Worm (Caenorhabditis elegans): ENCODE results near the gene pha-4.

Gene pha-4

DNA sequence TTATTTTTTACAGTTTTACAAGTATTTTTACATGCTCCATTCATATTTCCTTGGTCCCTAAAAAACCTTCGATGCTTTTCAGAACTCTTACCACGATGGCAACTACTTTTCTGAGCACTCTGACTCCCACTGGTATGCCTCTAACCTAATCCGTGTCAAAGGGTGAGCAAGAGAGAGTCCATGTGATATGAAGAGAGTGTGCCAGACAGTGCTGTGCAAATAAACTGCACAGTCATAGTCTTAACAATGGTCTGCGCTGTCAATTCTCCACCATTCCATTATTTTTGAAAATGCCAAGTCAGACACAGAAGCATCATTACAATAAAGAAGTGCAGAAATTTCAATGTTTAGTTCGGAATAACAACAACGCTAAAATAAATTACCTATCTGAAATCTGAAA, 7.6 kb upstream of the pha-4 start:
- TF ChIP-seq zag-1 (tag; optimal IDR thresholded peaks at IDR 0.05) (no peak), ztf-11 (tag; optimal IDR thresholded peaks at IDR 0.05) (no peak), F13H6.1 (tag; optimal IDR thresholded peaks at IDR 0.05) (peak; percentile 26), nhr-77 (tag; optimal IDR thresholded peaks at IDR 0.05) (no peak), nhr-12 (tag; optimal IDR thresholded peaks at IDR 0.05) (no peak)

DNA sequence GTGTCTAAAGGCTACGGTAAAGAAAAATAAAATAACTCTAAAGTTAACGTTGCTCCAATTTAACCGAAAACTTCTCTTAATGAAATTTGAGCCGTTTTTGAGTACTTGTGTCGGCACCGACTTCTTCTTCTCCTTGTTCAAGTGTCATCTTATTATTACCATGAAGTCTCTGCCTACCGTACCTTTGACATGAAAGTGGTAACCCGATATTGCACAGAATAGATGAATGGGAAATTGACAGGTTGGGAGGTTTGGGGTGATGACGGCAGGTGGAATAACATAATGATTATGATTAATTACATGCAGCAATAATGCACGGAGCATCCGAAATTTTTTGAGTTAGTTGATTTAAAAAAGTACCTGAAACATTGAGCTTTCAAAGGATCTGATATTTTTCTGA, 6.0 kb upstream of the pha-4 start:
- no peak for TF ChIP-seq dmd-4 (tag; optimal IDR thresholded peaks at IDR 0.05)
- peak; percentile 41 for TF ChIP-seq F13H6.1 (tag; optimal IDR thresholded peaks at IDR 0.05)

DNA sequence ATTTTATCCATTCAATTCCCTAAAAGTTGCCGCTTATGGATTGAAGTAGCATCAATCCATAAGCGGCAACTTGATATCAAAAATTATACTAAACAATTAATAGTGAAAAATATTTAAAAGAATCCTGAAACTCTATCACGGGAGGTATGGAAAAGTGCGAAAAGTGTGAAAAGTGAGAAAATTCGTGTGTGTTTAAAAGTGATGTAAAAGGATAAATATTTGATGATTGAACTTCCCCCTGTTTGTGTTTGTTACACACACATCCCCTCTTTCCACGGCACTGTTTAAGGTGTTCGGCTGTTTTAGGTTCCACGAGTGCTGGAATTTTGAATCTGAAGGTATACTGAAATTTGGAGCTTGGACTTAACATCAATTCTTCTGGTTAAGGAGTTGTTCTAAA, 4.9 kb upstream of the pha-4 start:
- TF ChIP-seq crh-2 (tag; optimal IDR thresholded peaks at IDR 0.05) = no peak
- TF ChIP-seq unc-62 (GFP tag; optimal IDR thresholded peaks at IDR 0.05) = no peak
- TF ChIP-seq blmp-1 (tag; optimal IDR thresholded peaks at IDR 0.05; ENCODE audit: insufficient read depth) = no peak
- no peak for TF ChIP-seq ZK546.5 (tag; optimal IDR thresholded peaks at IDR 0.05)

DNA sequence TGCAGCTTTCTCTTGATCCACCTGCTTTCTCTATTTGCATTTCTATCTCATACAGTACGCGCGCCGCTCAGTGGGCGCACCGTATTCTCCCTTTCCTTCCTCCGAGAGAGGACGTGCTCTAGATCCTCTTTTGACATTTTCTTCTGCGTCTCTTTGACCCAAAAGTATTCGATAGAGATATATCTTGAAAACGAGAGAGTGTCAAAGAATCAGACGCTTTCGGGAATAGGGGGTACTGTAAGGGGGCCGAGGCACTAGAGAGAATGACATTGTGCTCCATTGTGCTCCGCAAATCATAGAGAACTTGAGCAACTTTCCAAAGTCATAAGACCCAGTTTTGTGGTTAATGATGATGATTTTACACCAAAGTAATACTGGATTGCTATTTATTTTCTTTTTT, 3.8 kb upstream of the pha-4 start:
- no peak for TF ChIP-seq lin-39 (tag; optimal IDR thresholded peaks at IDR 0.05)
- TF ChIP-seq unc-39 (tag; optimal IDR thresholded peaks at IDR 0.05) = no peak
- TF ChIP-seq lsy-2 (tag; optimal IDR thresholded peaks at IDR 0.05) = peak in 1 of 2 experiments; percentile 0
- no peak for TF ChIP-seq egl-27 (tag; optimal IDR thresholded peaks at IDR 0.05)
- TF ChIP-seq F13H6.1 (tag; optimal IDR thresholded peaks at IDR 0.05) = peak; percentile 52
- no peak for TF ChIP-seq mdl-1 (tag; optimal IDR thresholded peaks at IDR 0.05)
- TF ChIP-seq nhr-129 (tag; optimal IDR thresholded peaks at IDR 0.05) = peak; percentile 49
- peak; percentile 15 for TF ChIP-seq sma-9 (GFP tag; optimal IDR thresholded peaks at IDR 0.05)
- TF ChIP-seq sma-9 (tag; optimal IDR thresholded peaks at IDR 0.05) = no peak
- TF ChIP-seq unc-55 (GFP tag; optimal IDR thresholded peaks at IDR 0.05) = no peak
- TF ChIP-seq C34F6.9 (tag; optimal IDR thresholded peaks at IDR 0.05) = no peak
- no peak for TF ChIP-seq elt-1 (tag; optimal IDR thresholded peaks at IDR 0.05)
- no peak for TF ChIP-seq skn-1 (tag; optimal IDR thresholded peaks at IDR 0.05)

DNA sequence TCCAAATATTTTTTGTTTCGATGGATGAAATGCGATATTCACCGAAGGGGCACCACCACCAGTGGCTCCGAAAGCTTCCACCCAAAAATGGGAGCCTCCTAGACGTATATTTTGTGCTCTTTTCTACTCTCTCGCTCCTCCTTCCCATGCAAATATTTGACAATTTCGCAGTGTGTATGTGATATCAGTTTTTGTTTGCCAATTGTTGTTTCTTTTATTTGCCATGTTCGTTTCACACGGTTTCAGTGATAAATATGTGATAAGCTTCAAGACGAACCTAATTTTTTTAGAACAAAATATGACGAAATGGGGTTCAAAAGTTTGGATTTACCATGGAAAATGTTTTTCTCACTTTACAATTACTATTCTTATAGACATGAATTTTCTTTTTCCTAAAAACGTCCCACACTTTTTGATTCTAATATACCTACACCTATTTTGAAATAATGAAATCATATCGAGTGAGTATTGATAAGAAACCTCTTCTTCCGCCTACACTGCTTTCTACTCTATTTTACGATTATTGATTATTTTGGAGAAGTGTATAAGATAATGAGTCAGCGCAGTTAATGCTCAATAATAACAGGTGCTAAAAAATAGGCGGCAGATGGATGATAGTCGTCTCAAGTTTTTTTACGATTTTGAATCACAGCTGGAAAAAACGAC, 1.1 kb downstream of the pha-4 start:
- TF ChIP-seq fos-1 (tag; optimal IDR thresholded peaks at IDR 0.05) (peak; percentile 62), F13H6.1 (tag; optimal IDR thresholded peaks at IDR 0.05) (peak; percentile 5), lin-11 (tag; optimal IDR thresholded peaks at IDR 0.05) (no peak)

DNA sequence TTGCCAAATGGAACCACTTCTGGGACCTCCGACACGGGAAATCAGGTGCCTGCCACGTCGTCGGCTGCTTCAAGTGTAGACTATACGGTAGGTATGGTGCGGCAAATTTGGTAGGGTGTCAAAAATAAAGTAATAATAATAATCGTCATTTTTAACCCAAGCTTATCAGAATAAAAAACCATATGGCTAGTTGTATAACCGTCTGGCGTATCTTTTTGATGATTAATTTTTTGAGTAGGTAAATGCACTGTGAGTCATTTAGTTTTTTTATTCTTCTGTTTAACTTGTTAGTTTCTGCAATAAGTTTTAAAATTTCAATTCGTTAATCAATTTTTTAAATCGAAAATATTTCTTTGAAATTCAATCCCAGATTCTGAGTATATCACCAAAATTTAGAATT, 2.6 kb downstream of the pha-4 start:
- TF ChIP-seq unc-39 (tag; optimal IDR thresholded peaks at IDR 0.05) = no peak
- peak; percentile 57 for TF ChIP-seq fos-1 (tag; optimal IDR thresholded peaks at IDR 0.05)

DNA sequence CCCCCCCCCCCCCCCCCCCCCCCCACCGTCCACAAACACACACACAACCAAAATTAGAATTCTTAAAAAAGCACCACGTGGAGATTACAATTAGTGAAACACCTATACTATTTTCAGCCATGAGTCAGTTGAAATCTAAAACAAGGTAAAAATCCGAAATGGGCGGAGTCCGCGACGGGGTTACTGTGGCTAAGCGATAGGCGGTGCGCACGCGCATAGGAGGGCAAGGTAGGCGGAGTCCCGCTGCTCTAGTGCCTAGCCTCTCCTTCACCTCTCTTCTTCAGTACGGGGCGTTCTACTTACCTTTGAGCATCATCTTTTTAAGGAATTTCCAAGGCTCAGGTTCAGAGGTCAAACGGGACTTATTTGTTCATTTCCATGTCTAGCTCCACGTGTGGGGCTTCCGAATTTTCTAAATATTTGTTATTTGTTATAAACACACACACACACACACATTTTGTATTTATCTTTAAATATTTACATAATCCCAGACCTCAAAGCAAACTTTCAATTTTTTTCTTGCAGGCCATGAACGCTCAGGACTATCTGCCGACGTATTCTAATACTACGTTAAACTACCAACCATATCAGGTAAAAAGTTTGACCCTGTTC, 3.6 kb downstream of the pha-4 start:
- TF ChIP-seq F13H6.1 (tag; optimal IDR thresholded peaks at IDR 0.05) (peak; percentile 67), ztf-1 (GFP tag; conservative IDR thresholded peaks at IDR 0.05) (no peak)

DNA sequence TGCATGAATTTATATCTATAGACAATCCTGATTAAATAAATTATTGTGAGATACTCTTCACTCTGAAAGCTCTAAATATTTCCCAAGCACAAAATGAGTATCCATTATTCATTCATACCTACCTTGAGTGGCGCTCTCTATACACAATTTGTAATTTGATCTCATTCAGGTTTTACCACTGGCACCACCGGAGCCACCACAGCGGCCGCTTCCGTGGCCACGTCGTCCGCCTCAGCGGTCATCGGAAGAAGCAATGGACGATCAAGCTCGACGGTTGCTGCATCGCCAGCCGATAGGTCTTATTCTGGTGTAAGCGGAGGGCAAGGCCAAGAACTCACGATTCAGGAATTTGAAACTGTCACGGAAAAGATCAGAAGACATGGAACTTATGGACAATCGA, 4.4 kb downstream of the pha-4 start:
- TF ChIP-seq nhr-6 (tag; optimal IDR thresholded peaks at IDR 0.05) (no peak), mdl-1 (tag; optimal IDR thresholded peaks at IDR 0.05) (no peak), mab-5 (tag; optimal IDR thresholded peaks at IDR 0.05) (no peak), ztf-4 (tag; optimal IDR thresholded peaks at IDR 0.05) (no peak), nhr-12 (tag; optimal IDR thresholded peaks at IDR 0.05) (no peak), sem-4 (tag; optimal IDR thresholded peaks at IDR 0.05) (no peak), peb-1 (tag; optimal IDR thresholded peaks at IDR 0.05) (no peak), unc-62 (GFP tag; optimal IDR thresholded peaks at IDR 0.05) (no peak), skn-1 (tag; optimal IDR thresholded peaks at IDR 0.05) (no peak), aly-2 (tag; optimal IDR thresholded peaks at IDR 0.05) (no peak)

Measured in whole organism, L2 larva.